Worm (Caenorhabditis elegans): Measurements from ENCODE around the gene T02G5.14.
A peak's percentile ranks its signal among the peaks of the same experiment; 100 is the strongest.

Gene T02G5.14

ce11 chrII:7060202-7060601 is 23.9 kb upstream of the T02G5.14 start (continued):
- TF ChIP-seq fkh-10 (GFP tag; optimal IDR thresholded peaks at IDR 0.05) (no peak), lin-15B (tag; optimal IDR thresholded peaks at IDR 0.05) (no peak), mxl-3 (GFP tag; optimal IDR thresholded peaks at IDR 0.05) (peak; percentile 83), daf-8 (GFP tag; IDR thresholded peaks at IDR 0.05) (no peak), daf-16 (GFP tag; optimal IDR thresholded peaks at IDR 0.05) (peak in 1 of 2 experiments; percentile 71), daf-16 (tag; optimal IDR thresholded peaks at IDR 0.05) (peak; percentile 93), ZK337.2 (GFP tag; IDR thresholded peaks at IDR 0.05) (no peak), ctbp-1 (GFP tag; IDR thresholded peaks at IDR 0.05) (no peak), hlh-11 (tag; optimal IDR thresholded peaks at IDR 0.05) (peak; percentile 92), nhr-237 (tag; optimal IDR thresholded peaks at IDR 0.05) (no peak), D1046.2 (GFP tag; IDR thresholded peaks at IDR 0.05) (no peak), lin-39 (tag; optimal IDR thresholded peaks at IDR 0.05) (no peak), nhr-11 (tag; optimal IDR thresholded peaks at IDR 0.05) (peak; percentile 29), attf-4 (tag; optimal IDR thresholded peaks at IDR 0.05) (no peak), Y5F2A.4 (GFP tag; optimal IDR thresholded peaks at IDR 0.05) (no peak), unc-62 (GFP tag; optimal IDR thresholded peaks at IDR 0.05 in 1 of 2) (peak in 1 of 2 experiments; percentile 77), unc-62 (tag; optimal IDR thresholded peaks at IDR 0.05) (no peak), T20F7.1 (GFP tag; optimal IDR thresholded peaks at IDR 0.05) (peak; percentile 57), nhr-77 (tag; optimal IDR thresholded peaks at IDR 0.05) (peak; percentile 68), spr-3 (GFP tag; optimal IDR thresholded peaks at IDR 0.05) (no peak), lin-13 (GFP tag; optimal IDR thresholded peaks at IDR 0.05) (no peak), nhr-42 (GFP tag; IDR thresholded peaks at IDR 0.05) (no peak), F37D6.2 (tag; optimal IDR thresholded peaks at IDR 0.05) (no peak), lin-1 (GFP tag; IDR thresholded peaks at IDR 0.05) (peak; percentile 70), ceh-44 (GFP tag; IDR thresholded peaks at IDR 0.05) (no peak), ztf-7 (tag; optimal IDR thresholded peaks at IDR 0.05) (no peak), mdl-1 (tag; optimal IDR thresholded peaks at IDR 0.05) (peak in 1 of 2 experiments; percentile 68), lsy-2 (tag; optimal IDR thresholded peaks at IDR 0.05) (no peak), F49E8.2 (tag; optimal IDR thresholded peaks at IDR 0.05; ENCODE audit: borderline replicate concordance) (no peak), F10B5.3 (tag; optimal IDR thresholded peaks at IDR 0.05) (no peak), T26A8.4 (GFP tag; IDR thresholded peaks at IDR 0.05) (no peak), gei-8 (GFP tag; optimal IDR thresholded peaks at IDR 0.05) (no peak), lin-38 (GFP tag; IDR thresholded peaks at IDR 0.05) (no peak; the same call in 1 of the 2 replicates), R02D3.7 (tag; optimal IDR thresholded peaks at IDR 0.05) (no peak), ces-1 (GFP tag; optimal IDR thresholded peaks at IDR 0.05) (no peak), jun-1 (tag; optimal IDR thresholded peaks at IDR 0.05) (no peak), madf-9 (GFP tag; conservative IDR thresholded peaks at IDR 0.05) (0 out of 2 replicates have a peak, but pooled peaks have one; percentile 28), arid-1 (GFP tag; conservative IDR thresholded peaks at IDR 0.05) (no peak), F26F4.8 (GFP tag; conservative IDR thresholded peaks at IDR 0.05) (no peak), ceh-28 (tag; optimal IDR thresholded peaks at IDR 0.05) (no peak), F44E2.7 (GFP tag; IDR thresholded peaks at IDR 0.05) (no peak), egl-27 (tag; optimal IDR thresholded peaks at IDR 0.05) (no peak), nhr-41 (GFP tag; IDR thresholded peaks at IDR 0.05) (peak; percentile 77), ceh-32 (tag; optimal IDR thresholded peaks at IDR 0.05; ENCODE audit: poor library complexity) (no peak), zfp-2 (tag; optimal IDR thresholded peaks at IDR 0.05) (no peak), nhr-25 (tag; optimal IDR thresholded peaks at IDR 0.05; ENCODE audit: borderline replicate concordance, insufficient read depth) (no peak), skn-1 (tag; optimal IDR thresholded peaks at IDR 0.05) (no peak), hlh-30 (tag; optimal IDR thresholded peaks at IDR 0.05; ENCODE audit: insufficient read depth) (peak; percentile 46), spr-1 (tag; optimal IDR thresholded peaks at IDR 0.05) (no peak), lir-3 (tag; optimal IDR thresholded peaks at IDR 0.05) (no peak), ceh-20 (GFP tag; IDR thresholded peaks at IDR 0.05) (peak; percentile 42; the same call in 1 of the 2 replicates), mes-2 (tag; optimal IDR thresholded peaks at IDR 0.05; ENCODE audit: poor library complexity, severe bottlenecking) (no peak)
